Worm (Caenorhabditis elegans): ENCODE measurements around the gene F55A11.7.

DNA sequence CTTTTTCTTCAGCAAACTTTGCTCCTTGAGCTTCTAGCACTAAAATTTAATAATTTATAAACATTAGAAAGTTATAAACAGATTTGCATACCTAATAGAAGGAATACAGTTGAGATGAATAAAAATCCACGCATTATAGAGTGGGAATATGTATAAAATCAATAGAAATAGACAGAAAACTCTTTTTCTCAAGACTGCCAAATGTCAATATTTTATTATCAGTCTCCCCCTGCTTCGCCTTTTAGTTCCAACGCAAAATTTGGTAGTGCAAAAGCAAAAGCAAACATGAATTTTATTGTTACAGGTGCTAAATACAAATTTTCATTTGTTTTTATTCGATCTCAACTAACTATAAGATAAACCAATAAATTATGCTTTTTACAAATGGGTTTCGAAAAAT, 24.4 kb downstream of the F55A11.7 start, which contains the start of gene T04F3.4:
- TF ChIP-seq aptf-3 (GFP tag; IDR thresholded peaks at IDR 0.05) (no peak), lsl-1 (GFP tag; optimal IDR thresholded peaks at IDR 0.05) (no peak), Y56A3A.18 (GFP tag; IDR thresholded peaks at IDR 0.05) (no peak), bed-1 (GFP tag; IDR thresholded peaks at IDR 0.05) (no peak), hlh-26 (GFP tag; conservative IDR thresholded peaks at IDR 0.05) (no peak), ccch-3 (GFP tag; optimal IDR thresholded peaks at IDR 0.05) (no peak), dox-1 (GFP tag; IDR thresholded peaks at IDR 0.05) (no peak), zim-3 (tag; optimal IDR thresholded peaks at IDR 0.05) (no peak), unc-130 (GFP tag; optimal IDR thresholded peaks at IDR 0.05) (no peak), Y53G8AR.9 (GFP tag; conservative IDR thresholded peaks at IDR 0.05) (no peak)
